In genomic region chr3L:749199-749538, dm6 we compare ENCODE assay signal across 1 fruit fly cellular context.
TF ChIP-seq lines count a peak whose summit lies in the region.

TSS of gene emc (plus strand) at chr3L:749400.

TF ChIP-seq in whole organism, embryonic, 481 proteins besides CTCF, POLR2A, EP300 and RAD21 (continued from another document):
- no peak for TF ChIP-seq ro (GFP tag; IDR thresholded peaks at IDR 0.05; lab: Robert Waterston, UW)
- TF ChIP-seq NC2β (GFP tag; optimal IDR thresholded peaks at IDR 0.05; lab: Kevin White, UChicago), result peak; percentile 53
- TF ChIP-seq tll (GFP tag; optimal IDR thresholded peaks at IDR 0.05; lab: Kevin White, UChicago), result no peak
- peak; percentile 60 for TF ChIP-seq Side (GFP tag; optimal IDR thresholded peaks at IDR 0.05; lab: Kevin White, UChicago)
- TF ChIP-seq CG14014 (GFP tag; IDR thresholded peaks at IDR 0.05; lab: Robert Waterston, UW), result peak; percentile 27; the same call in 1 of the 2 replicates
- peak; percentile 37 for TF ChIP-seq CG12155 (GFP tag; optimal IDR thresholded peaks at IDR 0.05; lab: Kevin White, UChicago)
- TF ChIP-seq da (GFP tag; optimal IDR thresholded peaks at IDR 0.05; lab: Kevin White, UChicago), result no peak
- peak; percentile 23 for TF ChIP-seq CG9727 (GFP tag; optimal IDR thresholded peaks at IDR 0.05; lab: Kevin White, UChicago)
- TF ChIP-seq CG8359 (GFP tag; optimal IDR thresholded peaks at IDR 0.05; lab: Kevin White, UChicago; ENCODE audit: borderline replicate concordance), result no peak
- TF ChIP-seq Hsf (GFP tag; optimal IDR thresholded peaks at IDR 0.05; lab: Kevin White, UChicago), result peak; percentile 14
- TF ChIP-seq Drgx (GFP tag; IDR thresholded peaks at IDR 0.05; lab: Robert Waterston, UW), result peak; percentile 52; the same call in 1 of the 2 replicates
- peak; percentile 73 for TF ChIP-seq zf30C (GFP tag; optimal IDR thresholded peaks at IDR 0.05; lab: Kevin White, UChicago)
- peak; percentile 84 for TF ChIP-seq CG10543 (GFP tag; optimal IDR thresholded peaks at IDR 0.05; lab: Kevin White, UChicago)
- TF ChIP-seq ken (GFP tag; IDR thresholded peaks at IDR 0.05; lab: Robert Waterston, UW), result no peak; the same call in 2 of the 3 replicates
- TF ChIP-seq Hey (tag; optimal IDR thresholded peaks at IDR 0.05; lab: Kevin White, UChicago), result peak; percentile 51
- TF ChIP-seq hth (optimal IDR thresholded peaks at IDR 0.05; lab: Kevin White, UChicago), result no peak
- peak; percentile 9 for TF ChIP-seq crc (GFP tag; optimal IDR thresholded peaks at IDR 0.05; lab: Kevin White, UChicago)
- TF ChIP-seq Optix (GFP tag; IDR thresholded peaks at IDR 0.05; lab: Robert Waterston, UW), result peak; percentile 48; the same call in 1 of the 3 replicates
- no peak for TF ChIP-seq dan (GFP tag; IDR thresholded peaks at IDR 0.05; lab: Robert Waterston, UW)
- TF ChIP-seq CG11560 (tag; IDR thresholded peaks at IDR 0.05; lab: Robert Waterston, UW), result no peak
- TF ChIP-seq sim (GFP tag; IDR thresholded peaks at IDR 0.05; lab: Robert Waterston, UW), result no peak
- TF ChIP-seq jumu (GFP tag; optimal IDR thresholded peaks at IDR 0.05; lab: Kevin White, UChicago), result no peak
- TF ChIP-seq BtbVII (GFP tag; optimal IDR thresholded peaks at IDR 0.05; lab: Kevin White, UChicago), result peak; percentile 85
- TF ChIP-seq Med (GFP tag; lab: Kevin White, UChicago), result peak; percentile 97
- TF ChIP-seq NK7.1 (GFP tag; optimal IDR thresholded peaks at IDR 0.05; lab: Kevin White, UChicago), result peak; percentile 22
- TF ChIP-seq emc (GFP tag; optimal IDR thresholded peaks at IDR 0.05; lab: Kevin White, UChicago), result no peak
- no peak for TF ChIP-seq klu (GFP tag; IDR thresholded peaks at IDR 0.05; lab: Robert Waterston, UW)
- no peak for TF ChIP-seq cas (GFP tag; IDR thresholded peaks at IDR 0.05; lab: Robert Waterston, UW)
- TF ChIP-seq gsb-n (tag; optimal IDR thresholded peaks at IDR 0.05; lab: Kevin White, UChicago), result peak; percentile 49
- no peak for TF ChIP-seq ttk (GFP tag; IDR thresholded peaks at IDR 0.05; lab: Robert Waterston, UW)
- no peak for TF ChIP-seq slou (GFP tag; optimal IDR thresholded peaks at IDR 0.05; lab: Kevin White, UChicago)
- TF ChIP-seq CG14710 (tag; optimal IDR thresholded peaks at IDR 0.05; lab: Kevin White, UChicago), result no peak
- TF ChIP-seq gt (GFP tag; IDR thresholded peaks at IDR 0.05; lab: Robert Waterston, UW), result no peak
- no peak for TF ChIP-seq Sox100B (GFP tag; optimal IDR thresholded peaks at IDR 0.05; lab: Kevin White, UChicago)
- TF ChIP-seq CG34376 (GFP tag; optimal IDR thresholded peaks at IDR 0.05; lab: Kevin White, UChicago), result peak; percentile 78
- peak; percentile 31 for TF ChIP-seq CG8388 (GFP tag; optimal IDR thresholded peaks at IDR 0.05; lab: Kevin White, UChicago)
TF ChIP-seq in whole organism, embryonic: peak in this region for 251.
